Fruit fly (Drosophila melanogaster) whole organism, wandering third instar larva: Measurements from ENCODE around the gene CG14968.

Source experiments
- Dif ChIP-seq: fragments of 200-275, 200-300 bp; sonication (Bioruptor generic); optimal IDR thresholded peaks from 2 replicates; lab custom pipeline; 2018; ENCODE audit warnings: missing biosample characterization, missing genetic modification characterization; ENCODE audit not compliant: partially characterized antibody
- GATAd ChIP-seq: sonication (Bioruptor generic); optimal IDR thresholded peaks from 2 replicates; lab custom pipeline; 2016; ENCODE audit warnings: missing biosample characterization, missing genetic modification characterization
- HLH106 ChIP-seq: fragments of 200-800 bp; optimal IDR thresholded peaks from 3 replicates; lab custom pipeline; 2019; ENCODE audit warnings: missing biosample characterization, mild to moderate bottlenecking, missing genetic modification characterization, moderate library complexity
- Hnf4 ChIP-seq: fragments of 200-800 bp; sonication (Bioruptor generic); optimal IDR thresholded peaks from 2 replicates; lab custom pipeline; 2016; ENCODE audit warnings: missing biosample characterization, mild to moderate bottlenecking, missing genetic modification characterization
- Hr83 ChIP-seq: fragments of 200-300 bp; sonication (Bioruptor generic); optimal IDR thresholded peaks from 2 replicates; lab custom pipeline; 2016; ENCODE audit warnings: missing biosample characterization, mild to moderate bottlenecking, missing genetic modification characterization, moderate library complexity; ENCODE audit not compliant: poor library complexity, severe bottlenecking
- Myc ChIP-seq: fragments of >200 bp; optimal IDR thresholded peaks from 2 replicates; lab custom pipeline; 2017
- OdsH ChIP-seq: fragments of 200-800 bp; sonication (Bioruptor generic); optimal IDR thresholded peaks from 2 replicates; lab custom pipeline; 2016; ENCODE audit warnings: missing biosample characterization, mild to moderate bottlenecking, missing genetic modification characterization
- brk ChIP-seq: fragments of 200-800 bp; sonication (Bioruptor generic); optimal IDR thresholded peaks from 2 replicates; lab custom pipeline; 2016; ENCODE audit warnings: missing biosample characterization, mild to moderate bottlenecking, missing genetic modification characterization
- dl ChIP-seq, 2 experiments: fragments of 175-275, 200-275 bp in 1 of 2; fragments of 200-275 bp in 1 of 2; sonication (Bioruptor generic); optimal IDR thresholded peaks; lab custom pipeline; 2018; ENCODE audit warnings: mild to moderate bottlenecking in 2 of 2, missing biosample characterization in 2 of 2, missing genetic modification characterization in 2 of 2, moderate library complexity in 2 of 2; ENCODE audit not compliant: partially characterized antibody in 2 of 2, insufficient read depth in 1 of 2
- dmrt93B ChIP-seq: fragments of 200-800 bp; sonication (Bioruptor generic); optimal IDR thresholded peaks from 2 replicates; lab custom pipeline; 2018; ENCODE audit warnings: missing biosample characterization, mild to moderate bottlenecking, missing genetic modification characterization
- ey ChIP-seq: fragments of 200-800 bp; sonication (Bioruptor generic); optimal IDR thresholded peaks from 2 replicates; lab custom pipeline; 2016; ENCODE audit warnings: missing biosample characterization, missing genetic modification characterization
- foxo ChIP-seq, 2 experiments: fragments of 200-800 bp; sonication (Bioruptor generic); optimal IDR thresholded peaks; 2 replicates in 1 of 2; 3 replicates in 1 of 2; lab custom pipeline; 2016 to 2017; ENCODE audit warnings: missing biosample characterization in 2 of 2, missing genetic modification characterization in 2 of 2
- pan ChIP-seq: fragments of >200 bp; optimal IDR thresholded peaks from 2 replicates; lab custom pipeline; 2017
- psq ChIP-seq: fragments of 200-800 bp; sonication (Bioruptor generic); optimal IDR thresholded peaks from 3 replicates; lab custom pipeline; 2017; ENCODE audit warnings: missing biosample characterization, mild to moderate bottlenecking, missing genetic modification characterization, moderate library complexity
- rgr ChIP-seq: fragments of 200-800 bp; sonication (Bioruptor generic); optimal IDR thresholded peaks from 3 replicates; lab custom pipeline; 2016; ENCODE audit warnings: missing biosample characterization, mild to moderate bottlenecking, missing genetic modification characterization
- sage ChIP-seq: fragments of 200-800 bp; sonication (Bioruptor generic); optimal IDR thresholded peaks from 2 replicates; lab custom pipeline; 2016; ENCODE audit warnings: missing biosample characterization, mild to moderate bottlenecking, missing genetic modification characterization
- sv ChIP-seq: fragments of 200-800 bp; sonication (Bioruptor generic); optimal IDR thresholded peaks from 3 replicates; lab custom pipeline; 2016; ENCODE audit warnings: missing biosample characterization, missing genetic modification characterization
- tai ChIP-seq: sonication (Bioruptor generic); optimal IDR thresholded peaks from 2 replicates; lab custom pipeline; 2016; ENCODE audit warnings: missing biosample characterization, missing genetic modification characterization
- usp ChIP-seq: fragments of >200 bp; optimal IDR thresholded peaks from 2 replicates; lab custom pipeline; 2017; ENCODE audit warnings: missing biosample characterization, missing genetic modification characterization

The CG14968 gene

DNA sequence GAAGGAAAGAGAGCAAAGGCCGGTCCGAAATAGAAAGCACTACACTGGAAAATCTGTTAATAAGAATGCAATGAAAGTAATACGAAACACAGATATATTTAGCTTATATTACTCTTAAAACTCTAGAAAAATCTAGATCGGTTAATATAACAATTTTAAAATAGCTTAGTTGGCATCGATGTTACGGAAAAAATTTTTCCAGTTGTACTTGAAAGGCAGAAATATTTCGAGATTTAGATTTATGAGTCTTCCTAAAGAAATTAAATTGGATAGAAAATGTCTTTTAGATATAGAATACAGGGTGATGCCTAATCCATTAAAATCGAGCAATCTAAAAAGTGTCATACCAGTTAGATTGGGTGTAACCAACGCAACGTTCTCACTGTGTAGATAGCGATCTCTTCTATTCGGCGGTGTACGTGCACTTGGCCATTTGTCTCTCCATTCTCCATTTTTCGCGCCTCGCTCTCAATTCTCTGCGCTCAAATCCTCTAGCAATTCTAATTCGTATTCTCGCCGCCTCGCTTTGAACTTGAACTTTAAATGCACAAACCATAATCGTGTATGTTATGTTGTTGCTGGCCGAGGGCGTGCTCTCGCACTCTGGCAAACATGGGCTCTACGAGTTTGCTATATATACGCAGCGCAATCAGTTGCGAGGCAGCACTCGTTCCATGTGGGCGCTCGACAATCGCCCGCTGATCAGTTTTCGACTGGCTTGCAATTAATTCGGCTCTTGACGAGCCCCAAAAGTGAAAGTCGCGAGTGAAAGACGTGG is 52.7 kb downstream of the CG14968 start:
- peak; percentile 49 for TF ChIP-seq OdsH (GFP tag; lab: Kevin White, UChicago)
- TF ChIP-seq foxo (GFP tag; optimal IDR thresholded peaks at IDR 0.05; lab: Kevin White, UChicago), result peak in 1 of 2 experiments; percentile 57
- peak; percentile 27 for TF ChIP-seq HLH106 (tag; lab: Kevin White, UChicago)
- TF ChIP-seq tai, result peak; percentile 53
- peak; percentile 19 for TF ChIP-seq psq (GFP tag; lab: Kevin White, UChicago)
- peak; percentile 15 for TF ChIP-seq Dif (GFP tag; lab: Kevin White, UChicago)
- peak; percentile 97 for TF ChIP-seq sv (GFP tag; lab: Kevin White, UChicago)
- TF ChIP-seq Hr83 (GFP tag; lab: Kevin White, UChicago), result peak; percentile 79
- no peak for TF ChIP-seq usp
- TF ChIP-seq Myc, result no peak
- TF ChIP-seq pan (lab: Kevin White, UChicago), result no peak
- no peak for TF ChIP-seq ey (GFP tag; lab: Kevin White, UChicago)
- peak; percentile 36 for TF ChIP-seq brk (GFP tag; lab: Kevin White, UChicago)
- peak; percentile 46 for TF ChIP-seq Hnf4 (GFP tag; lab: Kevin White, UChicago)
- TF ChIP-seq dmrt93B (GFP tag; lab: Kevin White, UChicago), result peak; percentile 2
- peak; percentile 27 for TF ChIP-seq rgr (GFP tag; lab: Kevin White, UChicago)
- TF ChIP-seq dl (GFP tag; optimal IDR thresholded peaks at IDR 0.05; lab: Kevin White, UChicago; ENCODE audit: insufficient read depth in 1 of 2, partially characterized antibody in 2 of 2), result no peak
- no peak for TF ChIP-seq GATAd (GFP tag; lab: Kevin White, UChicago)

DNA sequence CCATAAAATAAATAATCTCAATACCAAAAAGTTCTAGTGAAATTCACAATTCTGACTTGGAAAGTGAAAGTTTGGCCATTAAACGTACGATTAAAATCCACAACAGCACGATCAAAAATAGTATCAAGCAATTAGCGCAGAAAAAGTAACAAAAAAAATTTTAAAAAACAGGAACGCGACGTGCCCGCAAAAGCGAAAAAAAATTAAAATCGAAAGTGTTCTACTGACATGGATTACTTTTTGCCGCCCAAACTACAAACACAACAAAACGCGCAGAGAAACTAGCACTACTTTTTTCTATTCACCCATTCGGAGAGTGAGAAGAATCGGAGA is 53.3 kb downstream of the CG14968 start:
- TF ChIP-seq sage (GFP tag; lab: Kevin White, UChicago) (no peak), Hr83 (GFP tag; lab: Kevin White, UChicago) (peak; percentile 82)
- TF ChIP-seq, all 38 proteins: peak for 1
